Worm (Caenorhabditis elegans) whole organism, L2 larva: ENCODE results near the gene crn-7.
A peak's percentile ranks its signal among the peaks of the same experiment; 100 is the strongest.

Source experiments
- C34F6.9 ChIP-seq: fragments of 150-350 bp; optimal IDR thresholded peaks from 2 replicates; lab custom pipeline; 2014; ENCODE audit warnings: missing biosample characterization, missing genetic modification characterization
- F13H6.1 ChIP-seq: sonication (generic microtip); optimal IDR thresholded peaks from 2 replicates; lab custom pipeline; 2016; ENCODE audit warnings: missing genetic modification characterization, missing compliant biosample characterization
- R02D3.7 ChIP-seq: fragments of 150-350 bp; optimal IDR thresholded peaks from 2 replicates; lab custom pipeline; 2014; ENCODE audit warnings: missing biosample characterization, missing genetic modification characterization
- Y55F3AM.14 ChIP-seq: fragments of 200-800 bp; sonication (Bioruptor generic); optimal IDR thresholded peaks from 2 replicates; lab custom pipeline; 2018; ENCODE audit warnings: mild to moderate bottlenecking, missing genetic modification characterization, missing compliant biosample characterization
- ZK546.5 ChIP-seq: sonication (generic microtip); optimal IDR thresholded peaks from 2 replicates; lab custom pipeline; 2017; ENCODE audit warnings: missing biosample characterization, missing genetic modification characterization
- alr-1 ChIP-seq: fragments of 150-350 bp; optimal IDR thresholded peaks from 2 replicates; lab custom pipeline; 2014; ENCODE audit warnings: missing biosample characterization, missing genetic modification characterization
- aly-2 ChIP-seq: fragments of 150-350 bp; optimal IDR thresholded peaks from 2 replicates; lab custom pipeline; 2014; ENCODE audit warnings: missing biosample characterization, missing genetic modification characterization
- ama-1 ChIP-seq: fragments of 150-350 bp; optimal IDR thresholded peaks from 2 replicates; lab custom pipeline; 2018; ENCODE audit warnings: inconsistent platforms
- blmp-1 ChIP-seq: sonication (generic microtip); optimal IDR thresholded peaks from 2 replicates; lab custom pipeline; 2017; ENCODE audit warnings: missing genetic modification characterization, mild to moderate bottlenecking, missing compliant biosample characterization, antibody characterized with exemption, moderate library complexity; ENCODE audit not compliant: insufficient read depth
- ceh-16 ChIP-seq: fragments of 150-350 bp; optimal IDR thresholded peaks from 2 replicates; lab custom pipeline; 2014; ENCODE audit warnings: missing biosample characterization, missing genetic modification characterization
- ceh-82 ChIP-seq: fragments of 150-350 bp; optimal IDR thresholded peaks from 2 replicates; lab custom pipeline; 2014; ENCODE audit warnings: missing biosample characterization, missing genetic modification characterization
- crh-2 ChIP-seq: sonication (generic microtip); optimal IDR thresholded peaks from 2 replicates; lab custom pipeline; 2017; ENCODE audit warnings: missing biosample characterization, missing genetic modification characterization
- dmd-4 ChIP-seq: sonication (generic microtip); optimal IDR thresholded peaks from 2 replicates; lab custom pipeline; 2017; ENCODE audit warnings: missing biosample characterization, missing genetic modification characterization
- egl-27 ChIP-seq: sonication (generic microtip); optimal IDR thresholded peaks from 3 replicates; lab custom pipeline; 2017; ENCODE audit warnings: missing biosample characterization, missing genetic modification reagents, missing genetic modification characterization
- elt-1 ChIP-seq: fragments of 150-350 bp; optimal IDR thresholded peaks from 2 replicates; lab custom pipeline; 2014; ENCODE audit warnings: missing biosample characterization, missing genetic modification characterization
- elt-3 ChIP-seq: sonication (generic microtip); optimal IDR thresholded peaks from 2 replicates; lab custom pipeline; 2017; ENCODE audit warnings: missing biosample characterization, missing genetic modification characterization
- fos-1 ChIP-seq: fragments of 150-350 bp; optimal IDR thresholded peaks from 2 replicates; lab custom pipeline; 2014; ENCODE audit warnings: missing biosample characterization, missing genetic modification characterization
- gmeb-1 ChIP-seq: fragments of 150-350 bp; optimal IDR thresholded peaks from 2 replicates; lab custom pipeline; 2014; ENCODE audit warnings: missing biosample characterization, missing genetic modification characterization
- lin-11 ChIP-seq: fragments of 150-350 bp; sonication (generic microtip); optimal IDR thresholded peaks from 2 replicates; lab custom pipeline; 2014; ENCODE audit warnings: missing biosample characterization, missing genetic modification characterization, inconsistent platforms, mixed read lengths
- lin-13 ChIP-seq: fragments of 150-350 bp; optimal IDR thresholded peaks from 2 replicates; lab custom pipeline; 2014; ENCODE audit warnings: missing biosample characterization, missing genetic modification reagents, missing genetic modification characterization
- lin-39 ChIP-seq: fragments of 150-350 bp; optimal IDR thresholded peaks from 2 replicates; lab custom pipeline; 2014; ENCODE audit warnings: missing biosample characterization, missing genetic modification reagents, missing genetic modification characterization
- lsy-2 ChIP-seq, 2 experiments: fragments of 150-350 bp in 1 of 2; sonication (generic microtip) in 1 of 2; optimal IDR thresholded peaks; 2 replicates each; lab custom pipeline; 2014 to 2017; ENCODE audit warnings: missing biosample characterization in 2 of 2, missing genetic modification characterization in 2 of 2
- mab-5 ChIP-seq: fragments of 150-350 bp; optimal IDR thresholded peaks from 2 replicates; lab custom pipeline; 2014; ENCODE audit warnings: missing biosample characterization, missing genetic modification characterization
- mbf-1 ChIP-seq: sonication (generic microtip); optimal IDR thresholded peaks from 2 replicates; lab custom pipeline; 2017; ENCODE audit warnings: missing biosample characterization, missing genetic modification characterization
- mdl-1 ChIP-seq, 2 experiments: fragments of 150-350 bp in 1 of 2; sonication (generic microtip) in 1 of 2; optimal IDR thresholded peaks; 2 replicates each; lab custom pipeline; 2017; ENCODE audit warnings: missing biosample characterization in 2 of 2, missing genetic modification characterization in 2 of 2
- nhr-10 ChIP-seq: sonication (generic microtip); optimal IDR thresholded peaks from 2 replicates; lab custom pipeline; 2017; ENCODE audit warnings: missing biosample characterization, missing genetic modification characterization
- nhr-11 ChIP-seq: fragments of 150-350 bp; optimal IDR thresholded peaks from 2 replicates; lab custom pipeline; 2014; ENCODE audit warnings: missing biosample characterization, missing genetic modification characterization
- nhr-12 ChIP-seq: fragments of 150-350 bp; optimal IDR thresholded peaks from 2 replicates; lab custom pipeline; 2014; ENCODE audit warnings: missing biosample characterization, missing genetic modification characterization
- nhr-129 ChIP-seq: fragments of 150-350 bp; optimal IDR thresholded peaks from 2 replicates; lab custom pipeline; 2014; ENCODE audit warnings: missing biosample characterization, missing genetic modification characterization
- nhr-21 ChIP-seq: fragments of 150-350 bp; optimal IDR thresholded peaks from 2 replicates; lab custom pipeline; 2014; ENCODE audit warnings: missing biosample characterization, missing genetic modification characterization
- nhr-23 ChIP-seq: fragments of 150-350 bp; optimal IDR thresholded peaks from 2 replicates; lab custom pipeline; 2014; ENCODE audit warnings: missing biosample characterization, missing genetic modification reagents, missing genetic modification characterization
- nhr-237 ChIP-seq: fragments of 150-350 bp; optimal IDR thresholded peaks from 2 replicates; lab custom pipeline; 2014; ENCODE audit warnings: missing biosample characterization, missing genetic modification characterization
- nhr-25 ChIP-seq: fragments of 150-350 bp; sonication (generic microtip); optimal IDR thresholded peaks from 3 replicates; lab custom pipeline; 2014; ENCODE audit warnings: missing biosample characterization, missing genetic modification characterization
- nhr-6 ChIP-seq: fragments of 150-350 bp; optimal IDR thresholded peaks from 2 replicates; lab custom pipeline; 2014; ENCODE audit warnings: missing biosample characterization, missing genetic modification characterization
- nhr-77 ChIP-seq: fragments of 150-350 bp; optimal IDR thresholded peaks from 2 replicates; lab custom pipeline; 2014; ENCODE audit warnings: missing biosample characterization, missing genetic modification characterization
- peb-1 ChIP-seq: fragments of 150-350 bp; optimal IDR thresholded peaks from 2 replicates; lab custom pipeline; 2014; ENCODE audit warnings: missing biosample characterization, missing genetic modification characterization
- sem-4 ChIP-seq: fragments of 150-350 bp; optimal IDR thresholded peaks from 2 replicates; lab custom pipeline; 2014; ENCODE audit warnings: missing biosample characterization, missing genetic modification reagents, missing genetic modification characterization
- skn-1 ChIP-seq: sonication (generic microtip); optimal IDR thresholded peaks from 2 replicates; lab custom pipeline; 2017; ENCODE audit warnings: missing biosample characterization, missing genetic modification characterization
- sma-3 ChIP-seq: sonication (generic microtip); optimal IDR thresholded peaks from 2 replicates; lab custom pipeline; 2016; ENCODE audit warnings: missing genetic modification reagents, missing genetic modification characterization, missing compliant biosample characterization
- sma-9 ChIP-seq, 2 experiments: fragments of 150-350 bp in 1 of 2; sonication (generic microtip) in 1 of 2; optimal IDR thresholded peaks; 2 replicates each; lab custom pipeline; 2014 to 2016; ENCODE audit warnings: missing genetic modification characterization in 2 of 2, mild to moderate bottlenecking in 1 of 2, missing biosample characterization in 1 of 2, missing compliant biosample characterization in 1 of 2, missing genetic modification reagents in 1 of 2, moderate library complexity in 1 of 2
- snpc-4 ChIP-seq: fragments of 150-350 bp; optimal IDR thresholded peaks from 2 replicates; lab custom pipeline; 2014; ENCODE audit warnings: missing biosample characterization, missing genetic modification characterization
- unc-39 ChIP-seq: fragments of 150-350 bp; optimal IDR thresholded peaks from 2 replicates; lab custom pipeline; 2014; ENCODE audit warnings: missing biosample characterization, missing genetic modification characterization
- unc-55 ChIP-seq: fragments of 150-350 bp; sonication (generic microtip); optimal IDR thresholded peaks from 3 replicates; lab custom pipeline; 2014; ENCODE audit warnings: missing biosample characterization, missing genetic modification reagents, missing genetic modification characterization
- unc-62 ChIP-seq: fragments of 150-350 bp; optimal IDR thresholded peaks from 2 replicates; lab custom pipeline; 2014; ENCODE audit warnings: missing biosample characterization, missing genetic modification reagents, missing genetic modification characterization
- zag-1 ChIP-seq: fragments of 150-350 bp; optimal IDR thresholded peaks from 2 replicates; lab custom pipeline; 2014; ENCODE audit warnings: missing biosample characterization, missing genetic modification characterization
- ztf-1 ChIP-seq: fragments of 200-800 bp; sonication (Bioruptor generic); conservative IDR thresholded peaks from 2 replicates; pipeline ENCODE4 v1.3.6; 2022; ENCODE audit warnings: missing genetic modification characterization, missing compliant biosample characterization
- ztf-11 ChIP-seq: sonication (generic microtip); optimal IDR thresholded peaks from 2 replicates; lab custom pipeline; 2017; ENCODE audit warnings: missing biosample characterization, missing genetic modification characterization
- ztf-4 ChIP-seq: fragments of 150-350 bp; optimal IDR thresholded peaks from 2 replicates; lab custom pipeline; 2014; ENCODE audit warnings: missing biosample characterization, missing genetic modification characterization

crn-7 gene

DNA sequence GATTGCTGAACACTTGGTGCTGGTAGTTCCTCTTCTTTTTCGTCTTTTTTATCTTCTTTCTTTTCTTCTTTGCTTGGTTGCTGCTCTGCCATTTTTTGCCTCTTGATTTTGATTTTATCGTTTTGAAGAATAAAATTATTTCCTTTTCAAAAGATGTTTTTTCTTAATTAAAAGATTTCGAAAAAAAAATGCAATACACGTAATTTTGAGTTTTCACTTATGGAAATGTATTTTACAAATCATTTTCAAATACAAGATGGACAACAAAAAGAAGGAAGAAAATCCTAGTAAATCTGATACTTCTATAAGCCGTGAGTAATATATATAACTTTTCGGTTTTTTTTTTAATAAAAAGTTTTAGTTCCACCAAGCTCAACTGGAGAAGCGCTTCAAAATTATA, 18.9 kb upstream of the crn-7 start, which contains the start of the genes C02F5.10 and C02F5.2:
TSS of gene C02F5.10 (minus strand) at position 101 of the 400 bp plus-strand sequence.
TSS of gene C02F5.2 (plus strand) at position 239 of the 400 bp plus-strand sequence.
- no peak for TF ChIP-seq R02D3.7
- TF ChIP-seq mab-5 (tag; lab: Kevin White, UChicago), result no peak
- TF ChIP-seq ceh-16 (tag; lab: Kevin White, UChicago), result no peak
- TF ChIP-seq aly-2, result no peak
- TF ChIP-seq nhr-25 (tag; lab: Kevin White, UChicago), result no peak
- TF ChIP-seq nhr-11, result no peak
- no peak for TF ChIP-seq sma-9 (GFP tag; optimal IDR thresholded peaks at IDR 0.05; lab: Kevin White, UChicago)
- no peak for TF ChIP-seq sma-9 (tag; optimal IDR thresholded peaks at IDR 0.05; lab: Kevin White, UChicago)
- TF ChIP-seq unc-39 (tag; lab: Kevin White, UChicago), result no peak
- no peak for TF ChIP-seq fos-1
- no peak for TF ChIP-seq alr-1
- no peak for TF ChIP-seq elt-3 (tag; lab: Kevin White, UChicago)
- TF ChIP-seq lsy-2 (tag; optimal IDR thresholded peaks at IDR 0.05; lab: Kevin White, UChicago), result no peak
- no peak for TF ChIP-seq unc-62 (GFP tag; lab: Kevin White, UChicago)
- TF ChIP-seq peb-1 (tag; lab: Kevin White, UChicago), result no peak
- TF ChIP-seq ztf-11 (tag; lab: Kevin White, UChicago), result no peak
- TF ChIP-seq dmd-4, result no peak
- TF ChIP-seq nhr-237 (tag; lab: Kevin White, UChicago), result no peak
- no peak for TF ChIP-seq gmeb-1 (tag; lab: Kevin White, UChicago)
- TF ChIP-seq F13H6.1, result no peak

DNA sequence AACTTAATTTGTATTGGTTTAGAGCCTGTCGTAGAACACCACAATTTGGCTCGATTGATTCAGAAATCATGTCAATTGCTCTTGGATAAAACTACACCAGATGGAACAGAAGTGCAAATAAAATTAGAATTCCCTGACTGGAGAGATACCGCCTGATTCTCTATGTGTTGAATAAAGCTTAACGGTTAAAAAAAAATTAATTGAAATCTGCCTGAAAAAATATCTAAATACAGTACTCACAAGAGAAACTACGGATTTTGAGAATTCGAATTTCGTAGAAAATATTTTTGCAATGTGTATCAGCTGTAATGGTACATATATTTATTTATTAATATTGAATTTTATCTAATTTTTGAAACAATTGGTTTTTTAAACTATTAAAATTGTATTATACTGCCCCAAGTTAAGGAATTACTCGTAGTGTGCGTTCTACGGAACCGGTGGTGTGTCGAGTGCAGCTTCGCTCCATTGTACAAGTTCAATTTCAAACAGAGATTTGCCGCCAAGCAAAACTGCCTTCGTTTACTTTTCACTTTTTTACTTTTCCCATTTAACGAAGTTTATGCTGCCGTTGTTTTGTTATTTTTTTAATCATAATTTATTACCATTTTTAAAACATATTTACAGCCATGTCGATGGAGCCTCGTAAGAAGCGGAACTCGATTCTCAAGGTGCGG, 18.2 kb upstream of the crn-7 start, which contains the start of gene knl-1:
TSS of gene knl-1 (plus strand) at position 626 of the 677 bp plus-strand sequence.
- TF ChIP-seq mab-5 (tag; lab: Kevin White, UChicago) (no peak), zag-1 (tag; lab: Kevin White, UChicago) (no peak), nhr-77 (tag; lab: Kevin White, UChicago) (no peak), lin-39 (tag; lab: Kevin White, UChicago) (no peak), unc-39 (tag; lab: Kevin White, UChicago) (no peak), nhr-21 (tag; lab: Kevin White, UChicago) (no peak), R02D3.7 (no peak), gmeb-1 (tag; lab: Kevin White, UChicago) (peak; percentile 73), ztf-1 (GFP tag; lab: Robert Waterston, UW) (no peak), peb-1 (tag; lab: Kevin White, UChicago) (no peak), Y55F3AM.14 (GFP tag; lab: Kevin White, UChicago) (no peak), nhr-23 (tag; lab: Kevin White, UChicago) (no peak), ceh-16 (tag; lab: Kevin White, UChicago) (no peak), mbf-1 (tag; lab: Kevin White, UChicago) (no peak), nhr-25 (tag; lab: Kevin White, UChicago) (no peak), sma-3 (GFP tag; lab: Kevin White, UChicago) (no peak), ztf-11 (tag; lab: Kevin White, UChicago) (no peak), lin-13 (GFP tag; lab: Kevin White, UChicago) (no peak), sma-9 (GFP tag; optimal IDR thresholded peaks at IDR 0.05; lab: Kevin White, UChicago) (no peak), sma-9 (tag; optimal IDR thresholded peaks at IDR 0.05; lab: Kevin White, UChicago) (no peak), nhr-6 (tag; lab: Kevin White, UChicago) (no peak), ceh-82 (tag; lab: Kevin White, UChicago) (no peak), dmd-4 (no peak), ztf-4 (tag; lab: Kevin White, UChicago) (no peak), skn-1 (tag; lab: Kevin White, UChicago) (no peak), F13H6.1 (no peak), unc-55 (peak; percentile 84), aly-2 (no peak), elt-1 (tag; lab: Kevin White, UChicago) (no peak), C34F6.9 (tag; lab: Kevin White, UChicago) (peak; percentile 65), nhr-10 (no peak), blmp-1 (tag; lab: Kevin White, UChicago) (no peak), lsy-2 (tag; optimal IDR thresholded peaks at IDR 0.05; lab: Kevin White, UChicago) (peak in 1 of 2 experiments; percentile 72), fos-1 (peak; percentile 2), mdl-1 (tag; optimal IDR thresholded peaks at IDR 0.05; lab: Kevin White, UChicago) (no peak), ZK546.5 (no peak), nhr-11 (no peak), ama-1 (lab: Kevin White, UChicago) (no peak), unc-62 (GFP tag; lab: Kevin White, UChicago) (no peak), sem-4 (tag; lab: Kevin White, UChicago) (no peak), nhr-12 (no peak), lin-11 (tag; lab: Kevin White, UChicago) (no peak), nhr-129 (tag; lab: Kevin White, UChicago) (peak; percentile 76), crh-2 (tag; lab: Kevin White, UChicago) (peak; percentile 7), nhr-237 (tag; lab: Kevin White, UChicago) (no peak), elt-3 (tag; lab: Kevin White, UChicago) (no peak), alr-1 (no peak), egl-27 (tag; lab: Kevin White, UChicago) (no peak), snpc-4 (peak; percentile 9)
